Fruit fly (Drosophila melanogaster) whole organism, embryonic: Measurements from ENCODE around the gene CG7071.

Experiments used
- ATbp ChIP-seq: fragments of 200-800 bp; sonication (Bioruptor generic); optimal IDR thresholded peaks from 2 replicates; lab custom pipeline; 2017; ENCODE audit warnings: missing biosample characterization, mild to moderate bottlenecking, missing genetic modification characterization, missing genetic modification reagents
- Awh ChIP-seq: fragments of 200-800 bp; sonication (Bioruptor generic); IDR thresholded peaks from 2 replicates; pipeline ENCODE4, ENCODE4 v1.3.6; 2022; ENCODE audit warnings: missing biosample characterization, missing genetic modification characterization
- B-H2 ChIP-seq: fragments of 200-800 bp; sonication (Bioruptor generic); optimal IDR thresholded peaks from 2 replicates; lab custom pipeline; 2018; ENCODE audit warnings: missing biosample characterization, mild to moderate bottlenecking, missing genetic modification characterization
- C15 ChIP-seq: fragments of 200-800 bp; sonication (Bioruptor generic); IDR thresholded peaks from 3 replicates; pipeline ENCODE4 v1.3.6; 2022; ENCODE audit warnings: missing biosample characterization, missing genetic modification characterization
- CG10274 ChIP-seq: fragments of 200-800 bp; sonication (Bioruptor generic); optimal IDR thresholded peaks from 3 replicates; lab custom pipeline; 2017; ENCODE audit warnings: missing biosample characterization, mild to moderate bottlenecking, missing genetic modification characterization
- CG10321 ChIP-seq: fragments of 200-800 bp; sonication (Bioruptor generic); IDR thresholded peaks from 2 replicates; pipeline ENCODE4 v1.3.6; 2022; ENCODE audit warnings: missing biosample characterization, missing genetic modification characterization
- CG10654 ChIP-seq: fragments of 200-800 bp; sonication (Bioruptor generic); optimal IDR thresholded peaks from 2 replicates; lab custom pipeline; 2016; ENCODE audit warnings: missing biosample characterization, missing genetic modification characterization
- CG11456 ChIP-seq: fragments of 200-800 bp; sonication (Bioruptor generic); IDR thresholded peaks from 3 replicates; pipeline ENCODE4 v1.3.6; 2022; ENCODE audit warnings: missing biosample characterization, missing genetic modification characterization
- CG1233 ChIP-seq: fragments of 200-800 bp; sonication (Bioruptor generic); optimal IDR thresholded peaks from 4 replicates; lab custom pipeline; 2018; ENCODE audit warnings: missing biosample characterization, mild to moderate bottlenecking, missing genetic modification characterization
- CG12744 ChIP-seq: fragments of 200-800 bp; sonication (Bioruptor generic); optimal IDR thresholded peaks from 2 replicates; lab custom pipeline; 2016; ENCODE audit warnings: missing biosample characterization, missing genetic modification characterization
- CG13624 ChIP-seq: fragments of 200-800 bp; sonication (Bioruptor generic); optimal IDR thresholded peaks from 2 replicates; lab custom pipeline; 2016; ENCODE audit warnings: missing biosample characterization, missing genetic modification characterization
- CG14667 ChIP-seq: fragments of 200-800 bp; sonication (Bioruptor generic); IDR thresholded peaks from 2 replicates; pipeline ENCODE4 v1.3.6; 2022; ENCODE audit warnings: missing biosample characterization, missing genetic modification characterization
- CG16863 ChIP-seq: fragments of 200-800 bp; sonication (Bioruptor generic); optimal IDR thresholded peaks from 3 replicates; lab custom pipeline; 2016; ENCODE audit warnings: missing biosample characterization, missing genetic modification characterization
- CG17612 ChIP-seq: fragments of 200-800 bp; sonication (Bioruptor generic); IDR thresholded peaks from 2 replicates; pipeline ENCODE4 v1.3.6; 2022; ENCODE audit warnings: missing biosample characterization, missing genetic modification characterization
- CG17829 ChIP-seq: fragments of 200-800 bp; optimal IDR thresholded peaks from 2 replicates; lab custom pipeline; 2019; ENCODE audit warnings: missing biosample characterization, mild to moderate bottlenecking, missing genetic modification characterization, moderate library complexity
- CG18599 ChIP-seq: fragments of 200-800 bp; sonication (Bioruptor generic); optimal IDR thresholded peaks from 3 replicates; lab custom pipeline; 2017; ENCODE audit warnings: missing biosample characterization, missing genetic modification characterization, mild to moderate bottlenecking, moderate library complexity, missing genetic modification reagents
- CG30403 ChIP-seq: fragments of 200-800 bp; sonication (Bioruptor generic); optimal IDR thresholded peaks from 3 replicates; lab custom pipeline; 2016; ENCODE audit warnings: missing biosample characterization, missing genetic modification characterization
- CG30431 ChIP-seq: fragments of 200-800 bp; sonication (Bioruptor generic); optimal IDR thresholded peaks from 2 replicates; lab custom pipeline; 2017; ENCODE audit warnings: missing biosample characterization, missing genetic modification characterization
- CG31388 ChIP-seq: fragments of 200-800 bp; sonication (Bioruptor generic); optimal IDR thresholded peaks from 2 replicates; lab custom pipeline; 2016; ENCODE audit warnings: missing biosample characterization, missing genetic modification characterization
- CG32767 ChIP-seq: fragments of 200-800 bp; sonication (Bioruptor generic); IDR thresholded peaks from 2 replicates; pipeline ENCODE4 v1.3.6; 2022; ENCODE audit warnings: missing biosample characterization, missing genetic modification characterization
- CG32772 ChIP-seq: fragments of 200-800 bp; sonication (Bioruptor generic); IDR thresholded peaks from 2 replicates; pipeline ENCODE4 v1.3.6; 2022; ENCODE audit warnings: missing biosample characterization, missing genetic modification characterization
- CG3995 ChIP-seq: fragments of 200-800 bp; sonication (Bioruptor generic); optimal IDR thresholded peaks from 3 replicates; lab custom pipeline; 2016; ENCODE audit warnings: missing biosample characterization, missing genetic modification characterization
- CG7745 ChIP-seq: fragments of 200-800 bp; sonication (Bioruptor generic); optimal IDR thresholded peaks from 2 replicates; lab custom pipeline; 2018; ENCODE audit warnings: missing biosample characterization, mild to moderate bottlenecking, missing genetic modification characterization, moderate library complexity
- CkIIα-i1 ChIP-seq: fragments of 200-800 bp; sonication (Bioruptor generic); IDR thresholded peaks from 2 replicates; pipeline ENCODE4 v1.3.6; 2022; ENCODE audit warnings: missing biosample characterization, missing genetic modification characterization
- CoRest ChIP-seq: fragments of 200-800 bp; sonication (Bioruptor generic); optimal IDR thresholded peaks from 3 replicates; lab custom pipeline; 2018; ENCODE audit warnings: missing biosample characterization, mild to moderate bottlenecking, missing genetic modification characterization, moderate library complexity
- Fer3 ChIP-seq: fragments of 200-800 bp; sonication (Bioruptor generic); optimal IDR thresholded peaks from 2 replicates; lab custom pipeline; 2018; ENCODE audit warnings: missing biosample characterization, mild to moderate bottlenecking, missing genetic modification characterization, moderate library complexity
- Hr3 ChIP-seq: fragments of 200-800 bp; sonication (Bioruptor generic); optimal IDR thresholded peaks from 3 replicates; lab custom pipeline; 2016; ENCODE audit warnings: missing biosample characterization, missing genetic modification characterization
- Jarid2 ChIP-seq: fragments of 200-800 bp; sonication (Bioruptor generic); optimal IDR thresholded peaks from 3 replicates; lab custom pipeline; 2017; ENCODE audit warnings: mild to moderate bottlenecking, missing biosample characterization, missing genetic modification reagents, missing genetic modification characterization
- Lhr ChIP-seq: fragments of 200-800 bp; sonication (Bioruptor generic); optimal IDR thresholded peaks from 3 replicates; lab custom pipeline; 2017; ENCODE audit warnings: mild to moderate bottlenecking, missing biosample characterization, missing genetic modification reagents, missing genetic modification characterization
- Meics ChIP-seq: fragments of 200-800 bp; sonication (Bioruptor generic); optimal IDR thresholded peaks from 2 replicates; lab custom pipeline; 2017; ENCODE audit warnings: missing biosample characterization, mild to moderate bottlenecking, missing genetic modification characterization
- PHDP ChIP-seq: fragments of 200-800 bp; sonication (Bioruptor generic); optimal IDR thresholded peaks from 3 replicates; lab custom pipeline; 2018; ENCODE audit warnings: missing biosample characterization, mild to moderate bottlenecking, missing genetic modification characterization, moderate library complexity
- Spps ChIP-seq: fragments of 200-800 bp; sonication (Bioruptor generic); optimal IDR thresholded peaks from 2 replicates; lab custom pipeline; 2018; ENCODE audit warnings: missing biosample characterization, mild to moderate bottlenecking, missing genetic modification characterization
- chm ChIP-seq: fragments of 200-800 bp; sonication (Bioruptor generic); IDR thresholded peaks from 2 replicates; pipeline ENCODE4 v1.3.6; 2022; ENCODE audit warnings: missing biosample characterization, missing genetic modification characterization
- corto ChIP-seq: fragments of 200-800 bp; sonication (Bioruptor generic); optimal IDR thresholded peaks from 2 replicates; lab custom pipeline; 2016; ENCODE audit warnings: missing biosample characterization, mild to moderate bottlenecking, missing genetic modification characterization, moderate library complexity
- dan ChIP-seq: fragments of 200-800 bp; sonication (Bioruptor generic); IDR thresholded peaks from 2 replicates; pipeline ENCODE4 v1.3.6; 2022; ENCODE audit warnings: missing biosample characterization, missing genetic modification characterization
- dimm ChIP-seq: fragments of 200-800 bp; sonication (Bioruptor generic); IDR thresholded peaks from 2 replicates; pipeline ENCODE4 v1.3.6; 2022; ENCODE audit warnings: missing biosample characterization, missing genetic modification characterization
- en ChIP-seq: fragments of 200-800 bp; sonication (Bioruptor generic); optimal IDR thresholded peaks from 2 replicates; lab custom pipeline; 2016; ENCODE audit warnings: missing biosample characterization, missing genetic modification characterization
- esg ChIP-seq: fragments of 200-800 bp; sonication (Bioruptor generic); conservative IDR thresholded peaks from 2 replicates; pipeline ENCODE4 v1.3.6; 2022; ENCODE audit warnings: missing biosample characterization, missing genetic modification characterization
- eyg ChIP-seq: fragments of 200-800 bp; sonication (Bioruptor generic); optimal IDR thresholded peaks from 3 replicates; lab custom pipeline; 2016; ENCODE audit warnings: missing biosample characterization, missing genetic modification characterization
- h ChIP-seq: fragments of >200 bp; optimal IDR thresholded peaks from 2 replicates; lab custom pipeline; 2017
- insv ChIP-seq, 2 experiments: fragments of 200-800 bp; sonication (Bioruptor generic); optimal IDR thresholded peaks; 3 replicates each; lab custom pipeline; 2016 to 2018; ENCODE audit warnings: missing biosample characterization in 2 of 2, missing genetic modification characterization in 2 of 2
- peb ChIP-seq: fragments of 200-800 bp; sonication (Bioruptor generic); IDR thresholded peaks from 2 replicates; pipeline ENCODE4 v1.3.6; 2022; ENCODE audit warnings: missing biosample characterization, missing genetic modification characterization
- phol ChIP-seq: fragments of 200-800 bp; sonication (Bioruptor generic); optimal IDR thresholded peaks from 3 replicates; lab custom pipeline; 2018; ENCODE audit warnings: missing biosample characterization, mild to moderate bottlenecking, missing genetic modification characterization, moderate library complexity
- pnt ChIP-seq: fragments of 200-800 bp; sonication (Bioruptor generic); optimal IDR thresholded peaks from 3 replicates; lab custom pipeline; 2016; ENCODE audit warnings: missing biosample characterization, missing genetic modification characterization
- row ChIP-seq: fragments of 200-800 bp; sonication (Bioruptor generic); IDR thresholded peaks from 3 replicates; pipeline ENCODE4 v1.3.6; 2022; ENCODE audit warnings: missing biosample characterization, missing genetic modification characterization
- salm ChIP-seq: fragments of 200-800 bp; sonication (Bioruptor generic); optimal IDR thresholded peaks from 2 replicates; lab custom pipeline; 2018; ENCODE audit warnings: missing biosample characterization, mild to moderate bottlenecking, missing genetic modification characterization
- slp2 ChIP-seq: fragments of 200-800 bp; sonication (Bioruptor generic); optimal IDR thresholded peaks from 2 replicates; lab custom pipeline; 2016; ENCODE audit warnings: missing biosample characterization, missing genetic modification characterization
- sob ChIP-seq: fragments of 200-800 bp; sonication (Bioruptor generic); IDR thresholded peaks from 2 replicates; pipeline ENCODE4 v1.3.6; 2022; ENCODE audit warnings: missing biosample characterization, missing genetic modification characterization
- sr ChIP-seq: fragments of 200-800 bp; sonication (Bioruptor generic); IDR thresholded peaks from 3 replicates; pipeline ENCODE4 v1.3.6; 2022; ENCODE audit warnings: missing biosample characterization, missing genetic modification characterization
- tup ChIP-seq: fragments of 200-800 bp; sonication (Bioruptor generic); optimal IDR thresholded peaks from 2 replicates; lab custom pipeline; 2016; ENCODE audit warnings: missing biosample characterization, mild to moderate bottlenecking, missing genetic modification characterization, moderate library complexity
- twi ChIP-seq: fragments of 200-800 bp; optimal IDR thresholded peaks from 2 replicates; lab custom pipeline; 2019; ENCODE audit warnings: missing biosample characterization, mild to moderate bottlenecking, missing genetic modification characterization, moderate library complexity

Gene CG7071

dm6 chr3R:22357942-22358341 lies 4.5 kb upstream of the CG7071 start (continued):
- TF ChIP-seq CG32767 (GFP tag; lab: Robert Waterston, UW) (no peak), CG30431 (GFP tag; lab: Kevin White, UChicago) (no peak), CoRest (tag; lab: Kevin White, UChicago) (no peak), PHDP (tag; lab: Kevin White, UChicago) (no peak), CG32772 (no peak), CkIIα-i1 (GFP tag; lab: Robert Waterston, UW) (no peak), CG30403 (GFP tag; lab: Kevin White, UChicago) (peak; percentile 7), CG1233 (GFP tag; lab: Kevin White, UChicago) (no peak), en (no peak), CG10654 (GFP tag; lab: Kevin White, UChicago) (no peak), insv (GFP tag; optimal IDR thresholded peaks at IDR 0.05; lab: Kevin White, UChicago) (no peak)

- TF ChIP-seq ATbp (GFP tag; lab: Kevin White, UChicago) (peak; percentile 77), Lhr (GFP tag; lab: Kevin White, UChicago) (peak; percentile 73), CG10321 (GFP tag; lab: Robert Waterston, UW) (no peak), h (lab: Kevin White, UChicago) (no peak), CG17612 (GFP tag; lab: Robert Waterston, UW) (peak; percentile 57), B-H2 (GFP tag; lab: Kevin White, UChicago) (no peak), sr (peak; percentile 22; the same call in 1 of the 3 replicates), CG12744 (GFP tag; lab: Kevin White, UChicago) (peak; percentile 34), dan (GFP tag; lab: Robert Waterston, UW) (no peak), CG3995 (GFP tag; lab: Kevin White, UChicago) (no peak), pnt (GFP tag; lab: Kevin White, UChicago) (peak; percentile 36), salm (tag; lab: Kevin White, UChicago) (no peak), Spps (peak; percentile 82), CG17829 (peak; percentile 78), tup (GFP tag; lab: Kevin White, UChicago) (peak; percentile 67), chm (GFP tag; lab: Robert Waterston, UW) (peak; percentile 77), Hr3 (GFP tag; lab: Kevin White, UChicago) (peak; percentile 55), Fer3 (peak; percentile 74), CG14667 (GFP tag; lab: Robert Waterston, UW) (peak; percentile 57), CG18599 (GFP tag; lab: Kevin White, UChicago) (peak; percentile 72), twi (peak; percentile 42), phol (peak; percentile 67), sob (GFP tag; lab: Robert Waterston, UW) (peak; percentile 64), CG13624 (GFP tag; lab: Kevin White, UChicago) (peak; percentile 27), slp2 (no peak), CG16863 (GFP tag; lab: Kevin White, UChicago) (peak; percentile 64), dimm (GFP tag; lab: Robert Waterston, UW) (no peak), eyg (GFP tag; lab: Kevin White, UChicago) (peak; percentile 5), corto (GFP tag; lab: Kevin White, UChicago) (no peak), CG31388 (GFP tag; lab: Kevin White, UChicago) (peak; percentile 13), Meics (GFP tag; lab: Kevin White, UChicago) (peak; percentile 52), C15 (GFP tag; lab: Robert Waterston, UW) (no peak), esg (GFP tag; lab: Robert Waterston, UW) (peak; percentile 24; the same call in 1 of the 2 replicates), Jarid2 (GFP tag; lab: Kevin White, UChicago) (peak; percentile 32), CG11456 (GFP tag; lab: Robert Waterston, UW) (0 out of 3 replicates have a peak, but pooled peaks have one; percentile 35), row (GFP tag; lab: Robert Waterston, UW) (peak; percentile 67; the same call in 2 of the 3 replicates), CG7745 (peak; percentile 60), CG10274 (GFP tag; lab: Kevin White, UChicago) (no peak), Awh (GFP tag; lab: Robert Waterston, UW) (peak; percentile 83), peb (GFP tag; lab: Robert Waterston, UW) (peak; percentile 44; the same call in 1 of the 2 replicates)
Observed at dm6 chr3R:22358810-22359209, 3.6 kb upstream of the CG7071 start.
